Worm (Caenorhabditis elegans) whole organism, L2 larva: ENCODE results near the gene cutl-3.

Source experiments
- aly-2 ChIP-seq: fragments of 150-350 bp; optimal IDR thresholded peaks from 2 replicates; lab custom pipeline; 2014; ENCODE audit warnings: missing biosample characterization, missing genetic modification characterization
- ama-1 ChIP-seq: fragments of 150-350 bp; optimal IDR thresholded peaks from 2 replicates; lab custom pipeline; 2018; ENCODE audit warnings: inconsistent platforms
- ceh-16 ChIP-seq: fragments of 150-350 bp; optimal IDR thresholded peaks from 2 replicates; lab custom pipeline; 2014; ENCODE audit warnings: missing biosample characterization, missing genetic modification characterization
- crh-2 ChIP-seq: sonication (generic microtip); optimal IDR thresholded peaks from 2 replicates; lab custom pipeline; 2017; ENCODE audit warnings: missing biosample characterization, missing genetic modification characterization
- dmd-4 ChIP-seq: sonication (generic microtip); optimal IDR thresholded peaks from 2 replicates; lab custom pipeline; 2017; ENCODE audit warnings: missing biosample characterization, missing genetic modification characterization
- elt-1 ChIP-seq: fragments of 150-350 bp; optimal IDR thresholded peaks from 2 replicates; lab custom pipeline; 2014; ENCODE audit warnings: missing biosample characterization, missing genetic modification characterization
- lin-13 ChIP-seq: fragments of 150-350 bp; optimal IDR thresholded peaks from 2 replicates; lab custom pipeline; 2014; ENCODE audit warnings: missing biosample characterization, missing genetic modification reagents, missing genetic modification characterization
- lin-39 ChIP-seq: fragments of 150-350 bp; optimal IDR thresholded peaks from 2 replicates; lab custom pipeline; 2014; ENCODE audit warnings: missing biosample characterization, missing genetic modification reagents, missing genetic modification characterization
- mdl-1 ChIP-seq, 2 experiments: fragments of 150-350 bp in 1 of 2; sonication (generic microtip) in 1 of 2; optimal IDR thresholded peaks; 2 replicates each; lab custom pipeline; 2017; ENCODE audit warnings: missing biosample characterization in 2 of 2, missing genetic modification characterization in 2 of 2
- nhr-10 ChIP-seq: sonication (generic microtip); optimal IDR thresholded peaks from 2 replicates; lab custom pipeline; 2017; ENCODE audit warnings: missing biosample characterization, missing genetic modification characterization
- nhr-11 ChIP-seq: fragments of 150-350 bp; optimal IDR thresholded peaks from 2 replicates; lab custom pipeline; 2014; ENCODE audit warnings: missing biosample characterization, missing genetic modification characterization
- nhr-77 ChIP-seq: fragments of 150-350 bp; optimal IDR thresholded peaks from 2 replicates; lab custom pipeline; 2014; ENCODE audit warnings: missing biosample characterization, missing genetic modification characterization
- skn-1 ChIP-seq: sonication (generic microtip); optimal IDR thresholded peaks from 2 replicates; lab custom pipeline; 2017; ENCODE audit warnings: missing biosample characterization, missing genetic modification characterization
- snpc-4 ChIP-seq: fragments of 150-350 bp; optimal IDR thresholded peaks from 2 replicates; lab custom pipeline; 2014; ENCODE audit warnings: missing biosample characterization, missing genetic modification characterization

ce11 chrX:14983274-14983673, 15.7 kb downstream of the cutl-3 start, which contains the start of gene rbg-1:
- TF ChIP-seq skn-1 (tag; lab: Kevin White, UChicago) (no peak), elt-1 (tag; lab: Kevin White, UChicago) (no peak), snpc-4 (tag; lab: Kevin White, UChicago) (peak; percentile 56), ceh-16 (tag; lab: Kevin White, UChicago) (no peak), nhr-10 (no peak), nhr-11 (tag; lab: Kevin White, UChicago) (no peak), lin-39 (no peak), lin-13 (peak; percentile 75), nhr-77 (no peak), aly-2 (tag; lab: Kevin White, UChicago) (no peak), dmd-4 (no peak), ama-1 (lab: Kevin White, UChicago) (no peak), mdl-1 (tag; optimal IDR thresholded peaks at IDR 0.05; lab: Kevin White, UChicago) (peak in 1 of 2 experiments; percentile 28), crh-2 (tag; lab: Kevin White, UChicago) (peak; percentile 96)
